Fruit fly (Drosophila melanogaster) whole organism, wandering third instar larva: ENCODE measurements around the gene eIF2gamma.
A peak's percentile ranks its signal among the peaks of the same experiment; 100 is the strongest.

Source experiments
- Abd-B ChIP-seq: fragments of >200 bp; optimal IDR thresholded peaks from 2 replicates; lab custom pipeline; 2017; ENCODE audit warnings: missing biosample characterization, missing genetic modification characterization
- CG32264 ChIP-seq: fragments of 200-800 bp; sonication (Bioruptor generic); optimal IDR thresholded peaks from 2 replicates; lab custom pipeline; 2016; ENCODE audit warnings: missing biosample characterization, missing genetic modification characterization
- CG9705 ChIP-seq: fragments of 200-800 bp; sonication (Bioruptor generic); optimal IDR thresholded peaks from 2 replicates; lab custom pipeline; 2018; ENCODE audit warnings: missing biosample characterization, mild to moderate bottlenecking, missing genetic modification characterization
- CrebA ChIP-seq: fragments of 200-800 bp; sonication (Bioruptor generic); optimal IDR thresholded peaks from 2 replicates; lab custom pipeline; 2016; ENCODE audit warnings: missing biosample characterization, mild to moderate bottlenecking, missing genetic modification characterization, borderline replicate concordance
- Dfd ChIP-seq: fragments of >200 bp; optimal IDR thresholded peaks from 2 replicates; lab custom pipeline; 2017; ENCODE audit warnings: missing biosample characterization, missing genetic modification characterization
- Dif ChIP-seq: fragments of 200-275, 200-300 bp; sonication (Bioruptor generic); optimal IDR thresholded peaks from 2 replicates; lab custom pipeline; 2018; ENCODE audit warnings: missing biosample characterization, missing genetic modification characterization; ENCODE audit not compliant: partially characterized antibody
- GATAd ChIP-seq: sonication (Bioruptor generic); optimal IDR thresholded peaks from 2 replicates; lab custom pipeline; 2016; ENCODE audit warnings: missing biosample characterization, missing genetic modification characterization
- HLH106 ChIP-seq: fragments of 200-800 bp; optimal IDR thresholded peaks from 3 replicates; lab custom pipeline; 2019; ENCODE audit warnings: missing biosample characterization, mild to moderate bottlenecking, missing genetic modification characterization, moderate library complexity
- Hnf4 ChIP-seq: fragments of 200-800 bp; sonication (Bioruptor generic); optimal IDR thresholded peaks from 2 replicates; lab custom pipeline; 2016; ENCODE audit warnings: missing biosample characterization, mild to moderate bottlenecking, missing genetic modification characterization
- Hr78 ChIP-seq: fragments of >200 bp; optimal IDR thresholded peaks from 2 replicates; lab custom pipeline; 2017; ENCODE audit warnings: missing biosample characterization, missing genetic modification characterization
- Hr83 ChIP-seq: fragments of 200-300 bp; sonication (Bioruptor generic); optimal IDR thresholded peaks from 2 replicates; lab custom pipeline; 2016; ENCODE audit warnings: missing biosample characterization, mild to moderate bottlenecking, missing genetic modification characterization, moderate library complexity; ENCODE audit not compliant: poor library complexity, severe bottlenecking
- Jra ChIP-seq: sonication (Bioruptor generic); optimal IDR thresholded peaks from 2 replicates; lab custom pipeline; 2016; ENCODE audit warnings: missing biosample characterization, missing genetic modification characterization
- Mio ChIP-seq: sonication (Bioruptor generic); optimal IDR thresholded peaks from 2 replicates; lab custom pipeline; 2016; ENCODE audit warnings: missing biosample characterization, missing genetic modification characterization
- Myc ChIP-seq: fragments of >200 bp; optimal IDR thresholded peaks from 2 replicates; lab custom pipeline; 2017
- N ChIP-seq: fragments of >200 bp; optimal IDR thresholded peaks from 2 replicates; lab custom pipeline; 2018; ENCODE audit warnings: missing biosample characterization, missing external identifiers, missing genetic modification characterization
- OdsH ChIP-seq: fragments of 200-800 bp; sonication (Bioruptor generic); optimal IDR thresholded peaks from 2 replicates; lab custom pipeline; 2016; ENCODE audit warnings: missing biosample characterization, mild to moderate bottlenecking, missing genetic modification characterization
- Rel ChIP-seq, 2 experiments: fragments of 200-800 bp; sonication (Bioruptor generic) in 1 of 2; optimal IDR thresholded peaks; 2 replicates in 1 of 2; 3 replicates in 1 of 2; lab custom pipeline; 2016 to 2019; ENCODE audit warnings: mild to moderate bottlenecking in 2 of 2, missing biosample characterization in 2 of 2, missing genetic modification characterization in 2 of 2, moderate library complexity in 1 of 2
- Sp1 ChIP-seq: fragments of 200-800 bp; sonication (Bioruptor generic); optimal IDR thresholded peaks from 3 replicates; lab custom pipeline; 2019; ENCODE audit warnings: missing biosample characterization, mild to moderate bottlenecking, missing genetic modification characterization, moderate library complexity
- Vsx2 ChIP-seq: fragments of 200-300, 225-300 bp; sonication (Bioruptor generic); optimal IDR thresholded peaks from 2 replicates; lab custom pipeline; 2018; ENCODE audit warnings: missing biosample characterization, missing genetic modification characterization; ENCODE audit not compliant: partially characterized antibody
- br ChIP-seq: fragments of 200-800 bp; sonication (Bioruptor generic); optimal IDR thresholded peaks from 2 replicates; lab custom pipeline; 2016; ENCODE audit warnings: missing biosample characterization, missing genetic modification characterization
- brk ChIP-seq: fragments of 200-800 bp; sonication (Bioruptor generic); optimal IDR thresholded peaks from 2 replicates; lab custom pipeline; 2016; ENCODE audit warnings: missing biosample characterization, mild to moderate bottlenecking, missing genetic modification characterization
- dl ChIP-seq, 2 experiments: fragments of 175-275, 200-275 bp in 1 of 2; fragments of 200-275 bp in 1 of 2; sonication (Bioruptor generic); optimal IDR thresholded peaks; lab custom pipeline; 2018; ENCODE audit warnings: mild to moderate bottlenecking in 2 of 2, missing biosample characterization in 2 of 2, missing genetic modification characterization in 2 of 2, moderate library complexity in 2 of 2; ENCODE audit not compliant: partially characterized antibody in 2 of 2, insufficient read depth in 1 of 2
- dmrt93B ChIP-seq: fragments of 200-800 bp; sonication (Bioruptor generic); optimal IDR thresholded peaks from 2 replicates; lab custom pipeline; 2018; ENCODE audit warnings: missing biosample characterization, mild to moderate bottlenecking, missing genetic modification characterization
- dsf ChIP-seq: sonication (Bioruptor generic); optimal IDR thresholded peaks from 2 replicates; lab custom pipeline; 2016; ENCODE audit warnings: missing biosample characterization, missing genetic modification characterization, borderline replicate concordance
- ey ChIP-seq: fragments of 200-800 bp; sonication (Bioruptor generic); optimal IDR thresholded peaks from 2 replicates; lab custom pipeline; 2016; ENCODE audit warnings: missing biosample characterization, missing genetic modification characterization
- foxo ChIP-seq, 2 experiments: fragments of 200-800 bp; sonication (Bioruptor generic); optimal IDR thresholded peaks; 2 replicates in 1 of 2; 3 replicates in 1 of 2; lab custom pipeline; 2016 to 2017; ENCODE audit warnings: missing biosample characterization in 2 of 2, missing genetic modification characterization in 2 of 2
- fru ChIP-seq: fragments of 200-800 bp; sonication (Bioruptor generic); optimal IDR thresholded peaks from 3 replicates; lab custom pipeline; 2016; ENCODE audit warnings: missing biosample characterization, mild to moderate bottlenecking, missing genetic modification characterization
- h ChIP-seq: fragments of 200-800 bp; sonication (Bioruptor generic); optimal IDR thresholded peaks from 3 replicates; lab custom pipeline; 2016; ENCODE audit warnings: missing biosample characterization, mild to moderate bottlenecking, missing genetic modification characterization
- jim ChIP-seq: fragments of 175-275, 200-325 bp; sonication (Bioruptor generic); optimal IDR thresholded peaks from 2 replicates; lab custom pipeline; 2016; ENCODE audit warnings: missing biosample characterization, mild to moderate bottlenecking, missing genetic modification characterization
- lola ChIP-seq: fragments of >200 bp; optimal IDR thresholded peaks from 2 replicates; lab custom pipeline; 2017; ENCODE audit warnings: missing biosample characterization, missing genetic modification characterization
- pan ChIP-seq: fragments of >200 bp; optimal IDR thresholded peaks from 2 replicates; lab custom pipeline; 2017
- psq ChIP-seq: fragments of 200-800 bp; sonication (Bioruptor generic); optimal IDR thresholded peaks from 3 replicates; lab custom pipeline; 2017; ENCODE audit warnings: missing biosample characterization, mild to moderate bottlenecking, missing genetic modification characterization, moderate library complexity
- rgr ChIP-seq: fragments of 200-800 bp; sonication (Bioruptor generic); optimal IDR thresholded peaks from 3 replicates; lab custom pipeline; 2016; ENCODE audit warnings: missing biosample characterization, mild to moderate bottlenecking, missing genetic modification characterization
- sage ChIP-seq: fragments of 200-800 bp; sonication (Bioruptor generic); optimal IDR thresholded peaks from 2 replicates; lab custom pipeline; 2016; ENCODE audit warnings: missing biosample characterization, mild to moderate bottlenecking, missing genetic modification characterization
- sv ChIP-seq: fragments of 200-800 bp; sonication (Bioruptor generic); optimal IDR thresholded peaks from 3 replicates; lab custom pipeline; 2016; ENCODE audit warnings: missing biosample characterization, missing genetic modification characterization
- tai ChIP-seq: sonication (Bioruptor generic); optimal IDR thresholded peaks from 2 replicates; lab custom pipeline; 2016; ENCODE audit warnings: missing biosample characterization, missing genetic modification characterization
- usp ChIP-seq: fragments of >200 bp; optimal IDR thresholded peaks from 2 replicates; lab custom pipeline; 2017; ENCODE audit warnings: missing biosample characterization, missing genetic modification characterization
- woc ChIP-seq: sonication (Bioruptor generic); optimal IDR thresholded peaks from 2 replicates; lab custom pipeline; 2016; ENCODE audit warnings: missing biosample characterization, mild to moderate bottlenecking, missing genetic modification characterization

The eIF2gamma gene

DNA sequence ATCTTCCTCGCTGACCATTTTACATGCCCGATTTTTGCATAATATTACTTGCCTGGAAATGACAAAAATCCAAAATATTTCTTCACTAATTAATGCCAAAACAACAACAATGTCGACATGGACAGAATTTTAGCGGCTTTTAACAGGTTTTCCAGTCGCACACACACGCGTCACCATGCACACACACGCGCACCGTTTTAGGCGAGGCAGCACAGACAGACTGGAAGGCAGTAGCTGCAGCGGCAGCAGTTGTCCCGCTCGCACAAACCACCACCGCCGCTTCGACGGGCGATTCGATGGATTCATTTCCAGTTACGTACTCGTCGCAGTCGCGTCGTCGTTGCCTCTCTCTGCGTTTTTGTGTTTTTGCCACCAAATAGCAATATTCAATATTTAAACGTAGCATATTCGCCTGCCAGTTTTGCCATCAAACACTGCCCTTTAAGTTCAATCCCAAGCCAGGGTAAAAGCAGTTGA is 27.4 kb upstream of the eIF2gamma start, which contains the start of gene CG45218:
Gene CG45218, minus strand, starts transcription at position 158 of the 477 bp plus-strand sequence.
- TF ChIP-seq sv (GFP tag; lab: Kevin White, UChicago) (no peak), fru (GFP tag; lab: Kevin White, UChicago) (no peak), jim (GFP tag; lab: Kevin White, UChicago) (no peak), foxo (GFP tag; optimal IDR thresholded peaks at IDR 0.05; lab: Kevin White, UChicago) (peak in 1 of 2 experiments; percentile 23), woc (GFP tag; lab: Kevin White, UChicago) (no peak), CG9705 (GFP tag; lab: Kevin White, UChicago) (no peak), OdsH (GFP tag; lab: Kevin White, UChicago) (peak; percentile 19), dl (GFP tag; optimal IDR thresholded peaks at IDR 0.05; lab: Kevin White, UChicago; ENCODE audit: insufficient read depth in 1 of 2, partially characterized antibody in 2 of 2) (peak in 1 of 2 experiments; percentile 7), Rel (GFP tag; optimal IDR thresholded peaks at IDR 0.05; lab: Kevin White, UChicago) (no peak), Rel (tag; optimal IDR thresholded peaks at IDR 0.05; lab: Kevin White, UChicago) (no peak), N (peak; percentile 45), brk (GFP tag; lab: Kevin White, UChicago) (no peak), dmrt93B (GFP tag; lab: Kevin White, UChicago) (no peak), Hr83 (peak; percentile 78), ey (GFP tag; lab: Kevin White, UChicago) (no peak), Abd-B (no peak), rgr (GFP tag; lab: Kevin White, UChicago) (no peak), h (GFP tag; lab: Kevin White, UChicago) (peak; percentile 68), br (GFP tag; lab: Kevin White, UChicago) (peak; percentile 46), Mio (GFP tag; lab: Kevin White, UChicago) (no peak), Jra (peak; percentile 55), Hr78 (GFP tag; lab: Kevin White, UChicago) (no peak), GATAd (no peak), Dfd (GFP tag; lab: Kevin White, UChicago) (no peak), Vsx2 (GFP tag; lab: Kevin White, UChicago) (peak; percentile 21), lola (GFP tag; lab: Kevin White, UChicago) (no peak), Sp1 (GFP tag; lab: Kevin White, UChicago) (no peak), Dif (GFP tag; lab: Kevin White, UChicago) (peak; percentile 68), Myc (lab: Kevin White, UChicago) (no peak), usp (GFP tag; lab: Kevin White, UChicago) (no peak), sage (GFP tag; lab: Kevin White, UChicago) (no peak), HLH106 (no peak), CG32264 (GFP tag; lab: Kevin White, UChicago) (no peak), tai (GFP tag; lab: Kevin White, UChicago) (no peak), pan (lab: Kevin White, UChicago) (no peak), psq (GFP tag; lab: Kevin White, UChicago) (no peak), Hnf4 (GFP tag; lab: Kevin White, UChicago) (no peak), dsf (GFP tag; lab: Kevin White, UChicago) (no peak), CrebA (GFP tag; lab: Kevin White, UChicago) (no peak)
- TF ChIP-seq, all 38 proteins: peak for 10

DNA sequence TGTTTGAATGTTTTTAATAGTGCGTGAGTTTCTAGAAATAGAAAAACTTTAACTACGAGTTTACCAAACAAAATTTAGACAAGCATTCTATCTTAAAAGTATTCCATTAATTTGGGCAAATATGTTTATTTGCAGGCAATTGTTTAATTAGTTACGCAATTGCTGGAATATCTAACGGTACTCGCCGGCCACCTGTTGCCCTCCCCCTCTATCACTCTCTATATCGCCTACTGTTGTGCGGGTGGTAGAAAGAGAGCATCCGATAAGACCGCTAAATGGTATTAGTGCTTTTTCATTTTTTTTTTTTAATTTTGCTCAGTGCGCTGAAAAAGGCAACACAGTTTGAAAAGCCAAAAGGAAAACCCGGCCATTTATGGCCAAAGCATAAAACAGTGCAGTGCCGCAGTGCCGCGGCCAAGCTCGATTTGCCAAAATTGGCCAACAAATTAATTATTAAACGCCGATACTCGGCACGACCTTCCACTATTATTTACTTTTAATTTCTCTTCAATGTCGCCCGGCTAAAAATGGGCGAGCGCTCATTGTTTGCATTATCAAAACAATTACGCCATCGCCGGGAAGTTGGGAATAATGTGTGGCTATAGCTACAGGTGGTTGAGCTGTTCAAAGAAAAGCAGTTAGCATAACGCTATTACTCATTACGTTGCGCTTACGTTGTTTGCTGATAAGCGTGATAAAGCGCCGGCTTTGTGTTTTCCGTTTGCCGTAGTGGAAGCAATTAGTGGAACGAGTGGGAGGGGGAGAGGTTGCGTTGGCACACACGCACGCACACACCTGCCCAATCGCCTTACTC is 26.8 kb upstream of the eIF2gamma start:
- TF ChIP-seq HLH106 (no peak), pan (lab: Kevin White, UChicago) (no peak), CrebA (GFP tag; lab: Kevin White, UChicago) (no peak)
